Fruit fly (Drosophila melanogaster): ENCODE measurements around the gene Nubp1.

dm6 chr2L:16716771-16717170 lies 15.6 kb upstream of the Nubp1 start:
- TF ChIP-seq CTCF (optimal IDR thresholded peaks at IDR 0.05) (no peak), CG8478 (optimal IDR thresholded peaks at IDR 0.05) (no peak)
